Worm (Caenorhabditis elegans) whole organism, young adult: ENCODE measurements around the gene catp-2.

Experiments used
- F49E8.2 ChIP-seq: sonication (generic microtip); optimal IDR thresholded peaks from 3 replicates; lab custom pipeline; 2017; ENCODE audit warnings: missing genetic modification characterization, mild to moderate bottlenecking, missing compliant biosample characterization, antibody characterized with exemption, moderate library complexity; ENCODE audit not compliant: insufficient read depth
- T07F8.4 ChIP-seq: sonication (generic microtip); optimal IDR thresholded peaks from 2 replicates; lab custom pipeline; 2016; ENCODE audit warnings: mild to moderate bottlenecking, missing genetic modification characterization, moderate library complexity, missing compliant biosample characterization
- Y53F4B.3 ChIP-seq: fragments of 200-800 bp; sonication (Bioruptor generic); IDR thresholded peaks from 2 replicates; pipeline ENCODE4 v1.3.6; 2022; ENCODE audit warnings: missing genetic modification reagents, missing genetic modification characterization, missing compliant biosample characterization
- ama-1 ChIP-seq, 3 experiments: fragments of 150-350 bp in 1 of 3; sonication (generic microtip) in 2 of 3; optimal IDR thresholded peaks; 2 replicates each; lab custom pipeline; 2014 to 2018; ENCODE audit warnings: missing biosample characterization in 2 of 3, missing genetic modification characterization in 2 of 3, missing genetic modification reagents in 2 of 3
- ceh-40 ChIP-seq: fragments of 200-800 bp; sonication (Bioruptor generic); IDR thresholded peaks from 2 replicates; pipeline ENCODE4 v1.3.6; 2022; ENCODE audit warnings: missing genetic modification characterization, missing compliant biosample characterization
- efl-1 ChIP-seq: fragments of 150-350 bp; optimal IDR thresholded peaks from 2 replicates; lab custom pipeline; 2014; ENCODE audit warnings: missing biosample characterization, missing genetic modification reagents, missing genetic modification characterization
- hlh-26 ChIP-seq: fragments of 200-800 bp; sonication (Bioruptor generic); conservative IDR thresholded peaks from 2 replicates; pipeline ENCODE4 v1.3.6; 2022; ENCODE audit warnings: missing genetic modification reagents, missing genetic modification characterization, missing compliant biosample characterization
- mes-4 ChIP-seq: sonication (generic microtip); optimal IDR thresholded peaks from 2 replicates; lab custom pipeline; 2016; ENCODE audit warnings: missing genotype, missing genetic modification characterization, missing compliant biosample characterization
- nhr-80 ChIP-seq: sonication (generic microtip); optimal IDR thresholded peaks from 2 replicates; lab custom pipeline; 2016; ENCODE audit warnings: missing genetic modification characterization, missing compliant biosample characterization
- sea-2 ChIP-seq: fragments of 200-800 bp; sonication (Bioruptor generic); IDR thresholded peaks from 2 replicates; pipeline ENCODE4 v1.3.6; 2022; ENCODE audit warnings: missing genetic modification characterization, missing compliant biosample characterization
- snpc-1.1 ChIP-seq: sonication (generic microtip); optimal IDR thresholded peaks from 2 replicates; lab custom pipeline; 2017; ENCODE audit warnings: missing genetic modification characterization, mild to moderate bottlenecking, missing compliant biosample characterization, antibody characterized with exemption, moderate library complexity, missing genotype, missing genetic modification reagents; ENCODE audit not compliant: insufficient read depth
- ztf-6 ChIP-seq: fragments of 200-800 bp; sonication (Bioruptor generic); IDR thresholded peaks from 2 replicates; pipeline ENCODE4 v1.3.6; 2022; ENCODE audit warnings: missing genetic modification reagents, missing genetic modification characterization, missing compliant biosample characterization

ce11 chrV:4965790-4966189, 31.3 kb downstream of the catp-2 start:
- TF ChIP-seq efl-1 (no peak), ama-1 (optimal IDR thresholded peaks at IDR 0.05; lab: Kevin White, UChicago) (no peak), ama-1 (GFP tag; optimal IDR thresholded peaks at IDR 0.05; lab: Kevin White, UChicago) (no peak), hlh-26 (GFP tag; lab: Robert Waterston, UW) (no peak), ztf-6 (GFP tag; lab: Robert Waterston, UW) (no peak), T07F8.4 (tag; lab: Kevin White, UChicago) (no peak), mes-4 (tag; lab: Kevin White, UChicago) (no peak), ceh-40 (GFP tag; lab: Robert Waterston, UW) (no peak), nhr-80 (tag; lab: Kevin White, UChicago) (no peak), F49E8.2 (tag; lab: Kevin White, UChicago) (no peak), snpc-1.1 (tag; lab: Kevin White, UChicago) (no peak), Y53F4B.3 (no peak), sea-2 (GFP tag; lab: Robert Waterston, UW) (no peak)
